Fruit fly (Drosophila melanogaster): Measurements from ENCODE around the gene Mad.
"Not testable (repeated sequence)": the region's sequence is repeated elsewhere in the genome, so short reads cannot be mapped to it uniquely, and the experiment has no call there.

Mad gene

DNA sequence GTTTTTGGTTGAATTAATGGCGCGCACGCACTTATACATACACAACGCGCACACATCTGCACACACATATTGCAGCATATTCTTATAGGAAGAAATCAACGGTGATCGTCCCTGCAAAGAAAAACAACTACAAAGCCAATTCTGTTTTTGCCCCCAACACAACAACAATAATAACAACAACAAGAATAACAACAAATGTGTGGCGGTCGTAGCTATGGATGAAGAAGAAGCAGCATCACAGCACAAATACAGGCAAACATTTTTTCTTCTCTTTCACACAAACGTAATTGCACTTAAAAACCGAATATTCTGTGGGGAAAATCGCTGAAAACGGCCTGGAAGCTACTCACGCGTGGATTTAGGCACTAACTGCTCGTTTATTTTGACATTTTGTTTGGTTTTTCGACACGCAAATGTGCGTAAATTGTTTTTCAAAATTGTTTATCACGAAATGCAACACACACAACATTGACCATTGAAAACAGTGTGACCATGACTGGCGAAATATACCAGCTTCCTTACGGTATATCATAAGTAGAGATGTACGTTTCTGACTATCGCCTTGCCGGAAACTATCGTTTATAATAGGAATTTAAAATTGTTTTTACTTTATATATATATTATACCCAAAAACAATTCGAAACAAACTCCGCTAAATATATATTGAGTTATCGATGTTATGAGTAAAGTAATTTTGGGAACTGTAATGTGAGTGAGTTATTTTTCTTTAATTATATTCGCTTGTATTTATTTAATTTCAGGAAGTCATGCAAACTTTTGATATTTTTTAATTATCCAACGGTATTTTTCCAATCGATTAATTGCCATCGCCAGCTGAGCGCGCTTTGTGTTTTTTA, at the start of gene Mad, which contains the start of gene gkt:
Gene Mad (minus strand): TSS at position 500 of the 857 bp plus-strand sequence.
Gene gkt (plus strand): TSS at position 807 of the 857 bp plus-strand sequence.
- TF ChIP-seq CG8478 (optimal IDR thresholded peaks at IDR 0.05) (no peak), CTCF (optimal IDR thresholded peaks at IDR 0.05) (no peak)

DNA sequence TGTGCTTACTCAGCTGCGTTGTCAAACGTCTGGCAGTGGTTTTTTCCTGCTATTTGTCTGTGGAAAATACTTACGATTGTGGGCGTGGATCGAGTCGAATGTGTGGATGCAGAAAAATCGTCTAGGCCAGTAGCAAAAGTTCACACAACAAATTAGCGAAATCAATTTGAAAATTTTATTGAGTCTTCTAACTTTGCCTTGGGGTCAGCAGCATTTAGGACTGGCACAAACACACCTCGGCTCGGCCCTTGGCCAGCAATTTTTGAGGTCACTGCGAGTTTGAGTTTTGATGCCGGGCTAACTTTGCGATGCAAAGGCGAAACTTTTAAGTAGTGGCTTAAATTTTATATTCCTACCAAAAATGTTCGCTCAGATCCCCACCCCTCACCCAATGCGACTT, 41.0 kb upstream of the Mad start, which contains the start of gene CG34393:
Gene CG34393 (minus strand): TSS at position 101 of the 400 bp plus-strand sequence.
- TF ChIP-seq CTCF (optimal IDR thresholded peaks at IDR 0.05) = no peak
- TF ChIP-seq CG8478 (optimal IDR thresholded peaks at IDR 0.05) = no peak

DNA sequence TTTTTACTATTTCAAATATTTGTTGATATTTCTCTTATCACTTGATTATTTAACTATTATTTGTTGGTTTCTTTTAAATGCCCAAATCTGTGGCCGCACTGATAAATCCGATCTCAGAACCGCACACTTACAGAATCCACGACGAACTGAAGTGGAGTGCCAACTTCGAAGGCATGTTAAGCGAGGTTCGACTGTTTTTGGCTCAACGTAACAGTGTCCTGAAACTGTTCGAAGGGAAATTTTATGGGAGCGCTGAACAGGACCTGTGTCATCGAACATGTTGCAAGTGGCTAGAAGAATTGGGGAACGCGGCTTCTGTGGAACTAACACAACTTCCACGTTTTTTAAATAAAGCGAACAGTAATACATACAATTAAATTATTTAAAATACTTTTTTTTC, 40.1 kb upstream of the Mad start:
- TF ChIP-seq CG8478 (optimal IDR thresholded peaks at IDR 0.05) (no peak), CTCF (optimal IDR thresholded peaks at IDR 0.05) (no peak)

DNA sequence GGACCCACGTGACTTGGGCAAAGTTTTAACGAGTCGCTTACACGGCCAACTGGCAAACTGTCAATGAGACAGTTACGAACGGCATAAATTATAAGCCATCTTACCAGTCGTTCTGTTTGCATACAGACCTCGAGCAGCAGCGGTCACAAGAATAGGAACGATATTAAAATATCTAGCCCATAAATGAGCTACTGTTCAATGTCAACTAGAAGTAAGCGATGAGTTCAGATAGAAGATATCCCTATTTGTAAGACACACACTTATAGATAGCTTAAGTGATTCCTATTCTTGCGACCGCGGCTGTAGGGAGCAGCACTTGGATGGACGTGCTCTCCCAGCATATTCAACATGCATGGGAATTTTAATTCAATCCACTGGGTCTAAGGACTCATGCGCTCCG, 29.4 kb upstream of the Mad start:
- TF ChIP-seq CG8478 (optimal IDR thresholded peaks at IDR 0.05) (no peak), CTCF (optimal IDR thresholded peaks at IDR 0.05) (no peak)

DNA sequence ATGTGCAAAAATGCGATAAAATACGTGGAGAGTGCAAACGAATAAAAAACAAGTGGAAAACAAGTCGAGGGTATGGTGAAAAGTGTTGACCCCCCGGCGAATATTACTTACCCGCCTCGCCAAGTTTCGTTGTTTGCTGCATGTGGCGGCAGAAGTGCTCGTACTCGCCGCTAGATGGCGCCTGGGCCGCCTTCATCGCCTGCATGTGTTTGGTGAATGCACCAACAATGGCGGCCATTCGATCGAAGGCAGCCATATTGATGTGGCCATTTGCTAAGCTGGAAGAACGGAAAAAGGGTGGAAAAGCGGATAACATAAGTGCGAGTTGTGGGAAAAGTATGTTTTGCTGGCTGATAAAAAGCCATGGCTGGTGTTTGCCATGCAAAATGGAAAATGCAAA, 23.8 kb upstream of the Mad start:
- TF ChIP-seq CTCF (optimal IDR thresholded peaks at IDR 0.05) (peak; percentile 81 to 86), CG8478 (optimal IDR thresholded peaks at IDR 0.05) (no peak)

DNA sequence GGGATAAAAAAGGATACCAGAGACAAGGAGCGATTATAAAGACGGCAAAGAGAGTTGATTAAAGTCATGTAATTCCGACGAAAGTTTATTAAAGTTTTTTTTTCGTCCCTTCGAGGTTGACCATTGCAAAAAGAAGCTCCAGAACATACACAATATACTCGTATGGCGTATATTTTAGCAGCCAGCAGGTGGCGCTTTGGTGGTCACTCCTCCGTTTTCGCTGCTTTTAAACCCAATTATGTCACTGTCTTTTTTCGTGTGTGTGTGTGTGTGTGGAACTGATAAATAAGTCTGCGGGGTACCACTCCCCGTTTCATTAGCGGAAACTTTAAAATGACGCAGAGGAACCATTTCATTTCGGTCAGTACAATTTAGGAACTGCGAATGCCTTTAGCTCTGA, 20.2 kb upstream of the Mad start:
- TF ChIP-seq CG8478 (optimal IDR thresholded peaks at IDR 0.05) (no peak), CTCF (optimal IDR thresholded peaks at IDR 0.05) (peak; percentile 63 to 65)

DNA sequence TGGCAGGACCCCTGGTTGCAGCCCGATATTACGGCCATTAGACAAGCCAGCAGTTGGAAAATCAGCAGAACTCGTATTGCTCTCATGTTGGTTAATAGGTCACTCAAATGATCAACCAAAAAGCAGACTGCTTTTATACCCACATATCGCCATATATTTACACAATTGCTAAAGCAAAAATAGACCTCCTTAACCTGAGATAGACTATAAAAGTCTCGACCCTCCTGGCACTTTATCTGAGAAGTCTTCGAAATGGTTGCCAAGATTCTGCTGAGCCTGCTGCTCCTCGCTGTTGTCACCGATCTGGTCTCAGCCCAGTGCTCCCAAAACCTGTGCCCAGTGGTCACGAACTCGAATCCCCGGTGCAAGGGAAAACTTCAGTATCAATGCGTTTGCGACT, 14.3 kb upstream of the Mad start, which contains the start of the genes CG31698 and CG15404:
Gene CG31698 (minus strand): TSS at position 101 of the 400 bp plus-strand sequence.
Gene CG15404 (plus strand): TSS at position 233 of the 400 bp plus-strand sequence.
- TF ChIP-seq CG8478 (optimal IDR thresholded peaks at IDR 0.05) (no peak), CTCF (optimal IDR thresholded peaks at IDR 0.05) (no peak)

DNA sequence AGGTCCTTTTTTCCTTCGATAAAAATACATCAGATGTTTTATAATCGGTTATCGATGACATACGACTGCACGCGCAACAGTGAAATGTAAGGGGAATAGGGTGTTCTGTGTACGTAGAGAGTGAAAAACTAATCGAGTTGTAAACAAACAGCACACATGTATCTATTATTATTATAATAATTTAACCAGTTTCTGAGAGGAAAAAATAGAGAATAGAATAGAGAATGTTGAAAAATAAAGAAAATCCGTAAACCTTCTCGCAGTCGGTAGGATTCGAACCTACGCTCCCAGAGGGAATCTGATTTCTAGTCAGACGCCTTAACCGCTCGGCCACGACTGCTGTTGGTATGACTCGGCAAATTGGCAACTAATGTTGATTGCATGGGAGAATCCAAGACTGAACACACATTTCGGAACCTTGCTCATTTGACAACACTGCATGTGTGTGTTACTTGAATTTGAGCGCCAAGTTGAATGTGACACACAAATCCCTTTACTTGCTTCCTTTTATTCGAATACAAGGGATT, 13.4 kb upstream of the Mad start:
- TF ChIP-seq CG8478 (optimal IDR thresholded peaks at IDR 0.05) (no peak), CTCF (optimal IDR thresholded peaks at IDR 0.05) (no peak)

DNA sequence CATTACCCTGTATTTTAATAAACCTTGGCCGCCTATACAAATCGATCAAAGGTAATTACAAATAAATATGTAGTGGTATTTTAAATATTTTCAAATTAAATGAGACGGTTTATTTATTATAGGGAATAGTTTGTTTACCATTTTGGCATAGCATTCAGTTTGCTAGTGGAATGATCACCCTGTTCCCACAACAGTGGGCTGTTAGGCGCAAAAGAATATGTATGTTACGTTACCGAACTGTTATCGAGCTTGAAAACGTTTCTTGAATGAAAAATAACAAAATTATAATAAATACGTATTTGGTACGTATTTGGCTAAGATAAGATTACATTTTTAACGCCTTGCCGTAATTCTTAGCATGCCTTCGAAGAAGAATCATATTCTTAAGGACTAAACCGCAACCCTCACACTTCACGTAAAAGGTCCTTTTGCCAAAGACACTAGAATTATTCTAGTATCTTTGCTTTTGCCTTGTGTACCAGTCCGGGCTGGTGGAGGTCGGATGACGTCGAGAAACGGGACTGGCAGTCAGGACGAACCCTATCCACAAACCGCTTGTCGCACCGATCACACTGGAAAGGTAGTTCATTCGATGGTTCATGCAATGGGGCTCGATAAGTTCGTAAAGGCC, 11.6 kb upstream of the Mad start, which contains the start of gene CG44002:
Gene CG44002 (minus strand): TSS at position 144 of the 631 bp plus-strand sequence.
- TF ChIP-seq CG8478 (optimal IDR thresholded peaks at IDR 0.05) (no peak), CTCF (optimal IDR thresholded peaks at IDR 0.05) (no peak)

DNA sequence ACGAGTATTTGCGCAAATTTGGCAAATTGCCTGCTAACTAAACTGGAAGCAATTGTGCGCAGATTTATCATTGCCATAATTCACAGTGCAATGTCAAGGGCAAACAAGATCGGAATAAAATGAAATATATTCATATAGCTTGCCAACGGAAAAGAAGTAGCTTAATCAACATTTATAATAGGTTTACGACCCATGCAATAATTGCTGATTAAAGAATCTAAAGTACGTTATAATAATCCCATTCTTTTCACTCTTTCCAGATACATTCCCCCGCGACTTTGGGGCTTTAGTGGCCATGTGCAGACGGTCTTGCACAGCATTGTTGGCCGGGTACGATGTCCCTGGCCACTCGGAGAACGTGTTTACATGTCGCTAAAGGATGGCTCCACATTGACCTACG, 7.3 kb upstream of the Mad start:
- TF ChIP-seq CG8478 (optimal IDR thresholded peaks at IDR 0.05) = no peak
- TF ChIP-seq CTCF (optimal IDR thresholded peaks at IDR 0.05) = no peak

DNA sequence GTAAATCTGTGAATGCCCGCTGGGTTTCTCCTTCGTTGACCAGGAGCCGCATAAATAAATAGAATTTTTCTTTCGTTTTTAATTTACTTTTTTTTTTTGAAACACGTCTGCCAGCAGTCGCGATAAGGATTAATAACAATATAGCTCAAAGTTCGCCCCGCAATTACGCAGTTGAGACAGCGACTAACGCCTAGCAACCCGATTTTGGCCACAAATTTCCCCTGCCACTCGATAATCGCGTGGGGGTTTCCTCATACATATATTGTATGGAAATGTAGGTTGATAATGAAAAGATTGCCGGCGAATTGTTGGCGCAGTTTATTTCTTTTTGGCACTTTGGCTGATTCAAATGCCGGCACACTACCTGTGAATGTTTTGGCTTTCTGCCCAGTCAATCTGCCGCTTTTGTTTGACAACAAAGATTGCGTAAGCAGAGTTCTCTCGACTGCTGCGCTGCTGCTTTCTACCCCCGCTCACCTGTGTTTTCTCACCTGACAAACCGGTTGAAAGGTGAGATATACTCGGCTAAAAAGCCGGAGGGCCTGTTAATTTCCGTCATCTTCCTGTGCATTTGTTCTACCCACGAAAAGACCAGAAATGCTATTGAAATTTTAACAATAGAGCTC, 5.7 kb upstream of the Mad start:
- no peak for TF ChIP-seq CG8478 (optimal IDR thresholded peaks at IDR 0.05)
- TF ChIP-seq CTCF (optimal IDR thresholded peaks at IDR 0.05) = no peak

DNA sequence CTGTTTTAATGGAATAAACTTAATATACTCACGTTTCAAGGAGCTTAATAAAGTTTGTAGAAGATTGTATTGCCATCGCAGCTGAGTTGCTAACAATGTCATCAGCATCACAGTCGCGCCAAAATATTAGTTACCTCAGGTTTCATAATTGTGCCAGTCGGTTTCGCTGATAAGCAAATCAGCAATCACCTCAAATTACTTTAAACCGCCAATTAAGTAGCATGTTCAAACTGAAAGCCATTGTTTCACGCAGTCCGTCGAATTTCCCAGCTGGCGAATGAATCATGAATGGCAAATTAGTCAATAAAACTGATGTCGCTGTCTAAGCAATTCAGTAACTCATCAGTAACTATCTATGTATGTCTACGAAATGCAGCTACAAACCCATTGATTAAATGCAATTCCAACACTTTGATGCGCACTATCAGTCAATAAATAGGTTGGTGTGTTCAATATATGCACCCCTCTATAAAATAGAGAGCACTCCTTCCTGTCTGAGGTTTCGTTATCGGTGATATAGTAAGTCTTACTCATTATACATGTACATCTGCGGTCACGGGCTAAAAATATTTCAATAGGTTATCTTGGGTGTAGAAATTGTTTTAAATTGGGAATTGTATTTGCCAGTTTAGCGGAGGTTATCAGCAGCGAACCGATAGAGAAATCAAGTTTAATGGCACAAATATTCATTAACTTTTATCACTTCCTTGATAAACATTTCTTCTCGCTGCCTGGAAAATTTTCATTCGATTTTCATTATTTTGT, 5.0 kb upstream of the Mad start:
- TF ChIP-seq CTCF (optimal IDR thresholded peaks at IDR 0.05) = no peak
- no peak for TF ChIP-seq CG8478 (optimal IDR thresholded peaks at IDR 0.05)

DNA sequence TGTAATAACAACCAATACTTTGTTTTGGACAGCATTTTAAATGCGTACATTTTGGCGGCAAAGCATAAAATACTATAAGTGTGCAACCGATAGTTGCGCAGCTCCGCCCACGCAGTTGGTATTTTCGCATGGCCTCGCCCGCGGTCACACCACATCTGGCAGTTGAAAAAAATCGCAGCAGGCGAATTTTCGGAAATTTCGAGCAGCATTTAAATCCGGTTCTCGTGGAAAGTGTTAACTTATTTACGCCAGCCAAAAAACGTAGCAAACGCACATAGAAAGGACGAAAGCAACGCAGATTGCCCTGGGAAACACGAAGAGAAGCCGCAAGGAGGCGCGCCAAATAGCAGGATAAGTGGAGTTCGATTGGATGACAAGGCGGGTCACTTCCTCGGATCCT, 4.0 kb upstream of the Mad start, which contains the start of gene Hydr2:
Gene Hydr2 (plus strand): TSS at position 156 of the 400 bp plus-strand sequence.
- not testable (repeated sequence) for TF ChIP-seq CTCF, CG8478 (optimal IDR thresholded peaks at IDR 0.05)

Measured in S2 (cell line).